Worm (Caenorhabditis elegans) whole organism, L2 larva: ENCODE measurements around the gene K11H3.2.

Experiments used
- elt-1 ChIP-seq: fragments of 150-350 bp; optimal IDR thresholded peaks from 2 replicates; lab custom pipeline; 2014; ENCODE audit warnings: missing biosample characterization, missing genetic modification characterization
- fos-1 ChIP-seq: fragments of 150-350 bp; optimal IDR thresholded peaks from 2 replicates; lab custom pipeline; 2014; ENCODE audit warnings: missing biosample characterization, missing genetic modification characterization
- nhr-77 ChIP-seq: fragments of 150-350 bp; optimal IDR thresholded peaks from 2 replicates; lab custom pipeline; 2014; ENCODE audit warnings: missing biosample characterization, missing genetic modification characterization
- ztf-11 ChIP-seq: sonication (generic microtip); optimal IDR thresholded peaks from 2 replicates; lab custom pipeline; 2017; ENCODE audit warnings: missing biosample characterization, missing genetic modification characterization

- no peak for TF ChIP-seq fos-1
- TF ChIP-seq ztf-11 (tag; lab: Kevin White, UChicago): no peak
- no peak for TF ChIP-seq nhr-77
- no peak for TF ChIP-seq elt-1 (tag; lab: Kevin White, UChicago)
Observed at ce11 chrIII:9876951-9877350, 30.8 kb downstream of the K11H3.2 start, which contains the start of gene ZK757.10.
